Fruit fly (Drosophila melanogaster) whole organism, pupa: ENCODE results near the gene CG17746.

Experiments
- CG13204 ChIP-seq: fragments of 200-800 bp; sonication (Bioruptor generic); optimal IDR thresholded peaks from 2 replicates; lab custom pipeline; 2018; ENCODE audit warnings: missing biosample characterization, mild to moderate bottlenecking, missing genetic modification characterization, moderate library complexity
- CG15710 ChIP-seq: fragments of 200-800 bp; sonication (Bioruptor generic); optimal IDR thresholded peaks from 2 replicates; lab custom pipeline; 2018; ENCODE audit warnings: missing biosample characterization, mild to moderate bottlenecking, missing genetic modification characterization, moderate library complexity
- D1 ChIP-seq: fragments of 200-800 bp; sonication (Bioruptor generic); optimal IDR thresholded peaks from 2 replicates; lab custom pipeline; 2018; ENCODE audit warnings: missing biosample characterization, mild to moderate bottlenecking, missing genetic modification characterization, moderate library complexity
- fd96Ca ChIP-seq: fragments of 200-800 bp; sonication (Bioruptor generic); IDR thresholded peaks from 3 replicates; pipeline ENCODE4 v1.3.6; 2022; ENCODE audit warnings: missing biosample characterization, missing genetic modification characterization
- rn ChIP-seq: fragments of 200-800 bp; sonication (Bioruptor generic); IDR thresholded peaks from 2 replicates; pipeline ENCODE4 v1.3.6; 2022; ENCODE audit warnings: missing biosample characterization, missing genetic modification characterization

dm6 chr3L:3268161-3268560 lies 28.8 kb upstream of the CG17746 start, which contains the start of gene CG34265:
- TF ChIP-seq D1 (tag; lab: Kevin White, UChicago) = no peak
- TF ChIP-seq fd96Ca (GFP tag; lab: Robert Waterston, UW) = no peak
- TF ChIP-seq rn = no peak
- no peak for TF ChIP-seq CG15710
- no peak for TF ChIP-seq CG13204 (GFP tag; lab: Kevin White, UChicago)
